Fruit fly (Drosophila melanogaster) whole organism, wandering third instar larva: ENCODE data around the gene Pitslre.

Experiments
- Abd-B ChIP-seq: fragments of >200 bp; optimal IDR thresholded peaks from 2 replicates; lab custom pipeline; 2017; ENCODE audit warnings: missing biosample characterization, missing genetic modification characterization
- CG32264 ChIP-seq: fragments of 200-800 bp; sonication (Bioruptor generic); optimal IDR thresholded peaks from 2 replicates; lab custom pipeline; 2016; ENCODE audit warnings: missing biosample characterization, missing genetic modification characterization
- CG9705 ChIP-seq: fragments of 200-800 bp; sonication (Bioruptor generic); optimal IDR thresholded peaks from 2 replicates; lab custom pipeline; 2018; ENCODE audit warnings: missing biosample characterization, mild to moderate bottlenecking, missing genetic modification characterization
- Hr78 ChIP-seq: fragments of >200 bp; optimal IDR thresholded peaks from 2 replicates; lab custom pipeline; 2017; ENCODE audit warnings: missing biosample characterization, missing genetic modification characterization
- dmrt93B ChIP-seq: fragments of 200-800 bp; sonication (Bioruptor generic); optimal IDR thresholded peaks from 2 replicates; lab custom pipeline; 2018; ENCODE audit warnings: missing biosample characterization, mild to moderate bottlenecking, missing genetic modification characterization
- foxo ChIP-seq, 2 experiments: fragments of 200-800 bp; sonication (Bioruptor generic); optimal IDR thresholded peaks; 2 replicates in 1 of 2; 3 replicates in 1 of 2; lab custom pipeline; 2016 to 2017; ENCODE audit warnings: missing biosample characterization in 2 of 2, missing genetic modification characterization in 2 of 2
- lola ChIP-seq: fragments of >200 bp; optimal IDR thresholded peaks from 2 replicates; lab custom pipeline; 2017; ENCODE audit warnings: missing biosample characterization, missing genetic modification characterization
- pan ChIP-seq: fragments of >200 bp; optimal IDR thresholded peaks from 2 replicates; lab custom pipeline; 2017
- psq ChIP-seq: fragments of 200-800 bp; sonication (Bioruptor generic); optimal IDR thresholded peaks from 3 replicates; lab custom pipeline; 2017; ENCODE audit warnings: missing biosample characterization, mild to moderate bottlenecking, missing genetic modification characterization, moderate library complexity
- rgr ChIP-seq: fragments of 200-800 bp; sonication (Bioruptor generic); optimal IDR thresholded peaks from 3 replicates; lab custom pipeline; 2016; ENCODE audit warnings: missing biosample characterization, mild to moderate bottlenecking, missing genetic modification characterization
- tai ChIP-seq: sonication (Bioruptor generic); optimal IDR thresholded peaks from 2 replicates; lab custom pipeline; 2016; ENCODE audit warnings: missing biosample characterization, missing genetic modification characterization

DNA sequence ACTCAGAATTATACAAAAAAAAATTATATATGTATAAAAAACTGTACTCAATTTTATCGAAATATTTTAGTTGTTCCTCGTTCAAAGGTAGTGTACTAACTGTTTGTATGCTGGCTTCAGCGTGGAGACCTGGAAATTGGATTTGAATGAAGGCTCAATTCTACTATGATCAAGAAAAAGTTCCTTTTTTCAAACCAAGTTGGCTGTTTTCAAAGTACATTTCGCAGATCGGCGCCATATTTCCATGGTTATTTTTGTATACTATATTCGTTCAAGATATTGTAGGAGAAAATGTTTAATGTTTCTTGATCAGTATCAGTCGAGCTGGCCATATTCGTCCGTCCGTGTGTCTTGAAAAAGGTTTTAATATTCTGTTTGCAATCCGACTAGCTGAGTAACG lies 46.6 kb downstream of the Pitslre start, which contains the start of gene Mst77F:
- no peak for TF ChIP-seq foxo (GFP tag; optimal IDR thresholded peaks at IDR 0.05; lab: Kevin White, UChicago)
- no peak for TF ChIP-seq CG32264 (GFP tag; lab: Kevin White, UChicago)
- TF ChIP-seq tai (GFP tag; lab: Kevin White, UChicago), result no peak
- no peak for TF ChIP-seq dmrt93B (GFP tag; lab: Kevin White, UChicago)
- no peak for TF ChIP-seq pan (lab: Kevin White, UChicago)
- TF ChIP-seq psq (GFP tag; lab: Kevin White, UChicago), result no peak
- TF ChIP-seq Hr78 (GFP tag; lab: Kevin White, UChicago), result no peak
- TF ChIP-seq rgr (GFP tag; lab: Kevin White, UChicago), result no peak
- no peak for TF ChIP-seq lola (GFP tag; lab: Kevin White, UChicago)
- TF ChIP-seq Abd-B (GFP tag; lab: Kevin White, UChicago), result no peak
- TF ChIP-seq CG9705 (GFP tag; lab: Kevin White, UChicago), result no peak
